Worm (Caenorhabditis elegans) whole organism, L1 larva: ENCODE measurements around the gene F35F10.6.

ENCODE experiments used
- C04F5.9 ChIP-seq: sonication (generic microtip); optimal IDR thresholded peaks from 2 replicates; lab custom pipeline; 2016; ENCODE audit warnings: missing genetic modification characterization, missing compliant biosample characterization
- C16A3.4 ChIP-seq: fragments of 150-350 bp; optimal IDR thresholded peaks from 2 replicates; lab custom pipeline; 2014; ENCODE audit warnings: missing biosample characterization, missing genetic modification characterization
- blmp-1 ChIP-seq: fragments of 150-350 bp; optimal IDR thresholded peaks from 2 replicates; lab custom pipeline; 2014; ENCODE audit warnings: missing biosample characterization, missing genetic modification characterization
- ceh-8 ChIP-seq: fragments of 200-800 bp; sonication (Bioruptor generic); optimal IDR thresholded peaks from 2 replicates; lab custom pipeline; 2018; ENCODE audit warnings: mild to moderate bottlenecking, missing genetic modification characterization, moderate library complexity, missing compliant biosample characterization
- ceh-88 ChIP-seq: fragments of 200-800 bp; sonication (Bioruptor generic); IDR thresholded peaks from 2 replicates; pipeline ENCODE4 v1.3.6; 2022; ENCODE audit warnings: missing genetic modification characterization, missing compliant biosample characterization
- ceh-90 ChIP-seq: sonication (generic microtip); optimal IDR thresholded peaks from 2 replicates; lab custom pipeline; 2016; ENCODE audit warnings: missing genetic modification characterization, missing compliant biosample characterization
- dpl-1 ChIP-seq, 3 experiments: fragments of 150-350 bp in 2 of 3; sonication (generic microtip) in 1 of 3; optimal IDR thresholded peaks; 2 replicates each; lab custom pipeline; 2014 to 2017; ENCODE audit warnings: missing biosample characterization in 3 of 3, missing genetic modification characterization in 3 of 3, missing genetic modification reagents in 3 of 3
- efl-1 ChIP-seq, 4 experiments: fragments of 150-350 bp; optimal IDR thresholded peaks in 3 of 4; peaks in 1 of 4; 1 replicate in 1 of 4; 2 replicates in 3 of 4; lab custom pipeline; 2014; ENCODE audit warnings: missing biosample characterization in 2 of 4, missing genetic modification characterization in 2 of 4, missing genetic modification reagents in 2 of 4
- efl-3 ChIP-seq: fragments of 200-800 bp; sonication (Bioruptor generic); optimal IDR thresholded peaks from 2 replicates; lab custom pipeline; 2018; ENCODE audit warnings: mild to moderate bottlenecking, missing genetic modification characterization, missing compliant biosample characterization
- egl-13 ChIP-seq: sonication (generic microtip); optimal IDR thresholded peaks from 2 replicates; lab custom pipeline; 2016; ENCODE audit warnings: missing genotype, missing genetic modification reagents, missing genetic modification characterization, missing compliant biosample characterization
- ets-5 ChIP-seq: fragments of 200-800 bp; sonication (Bioruptor generic); IDR thresholded peaks from 2 replicates; pipeline ENCODE4 v1.3.6; 2022; ENCODE audit warnings: missing genetic modification characterization, missing compliant biosample characterization
- fkh-10 ChIP-seq: sonication (generic microtip); optimal IDR thresholded peaks from 2 replicates; lab custom pipeline; 2017; ENCODE audit warnings: missing biosample characterization, missing genetic modification reagents, missing genetic modification characterization
- fkh-4 ChIP-seq: sonication (generic microtip); optimal IDR thresholded peaks from 2 replicates; lab custom pipeline; 2016; ENCODE audit warnings: missing compliant biosample characterization, missing genetic modification characterization, borderline replicate concordance
- fkh-8 ChIP-seq: sonication (generic microtip); optimal IDR thresholded peaks from 2 replicates; lab custom pipeline; 2016; ENCODE audit warnings: mild to moderate bottlenecking, missing genetic modification characterization, missing compliant biosample characterization
- grh-1 ChIP-seq: fragments of 200-800 bp; sonication (Bioruptor generic); IDR thresholded peaks from 2 replicates; pipeline ENCODE4 v1.3.6; 2022; ENCODE audit warnings: missing genetic modification reagents, missing genetic modification characterization, missing compliant biosample characterization
- hpl-2 ChIP-seq: fragments of 150-350 bp; optimal IDR thresholded peaks from 2 replicates; lab custom pipeline; 2014; ENCODE audit warnings: missing biosample characterization, missing genetic modification reagents, missing genetic modification characterization
- irx-1 ChIP-seq: sonication (generic microtip); optimal IDR thresholded peaks from 2 replicates; lab custom pipeline; 2016; ENCODE audit warnings: missing genetic modification characterization, missing compliant biosample characterization
- isw-1 ChIP-seq: fragments of 200-800 bp; sonication (Bioruptor generic); IDR thresholded peaks from 2 replicates; pipeline ENCODE4 v1.3.6; 2022; ENCODE audit warnings: missing genetic modification characterization, missing compliant biosample characterization
- lin-14 ChIP-seq: fragments of 200-800 bp; sonication (Bioruptor generic); optimal IDR thresholded peaks from 2 replicates; lab custom pipeline; 2018; ENCODE audit warnings: mild to moderate bottlenecking, missing genetic modification characterization, moderate library complexity, missing compliant biosample characterization
- lin-15B ChIP-seq: fragments of 150-350 bp; sonication (generic microtip); optimal IDR thresholded peaks from 3 replicates; lab custom pipeline; 2014; ENCODE audit warnings: missing biosample characterization, missing genetic modification characterization
- lin-39 ChIP-seq: fragments of 150-350 bp; optimal IDR thresholded peaks from 2 replicates; lab custom pipeline; 2014; ENCODE audit warnings: missing biosample characterization, missing genetic modification reagents, missing genetic modification characterization
- lir-3 ChIP-seq: sonication (generic microtip); optimal IDR thresholded peaks from 2 replicates; lab custom pipeline; 2016; ENCODE audit warnings: mild to moderate bottlenecking, missing genetic modification characterization, moderate library complexity, missing compliant biosample characterization; ENCODE audit not compliant: poor library complexity
- mdl-1 ChIP-seq, 2 experiments: fragments of 150-350 bp; optimal IDR thresholded peaks; 2 replicates each; lab custom pipeline; 2014 to 2017; ENCODE audit warnings: missing biosample characterization in 2 of 2, missing genetic modification characterization in 2 of 2, inconsistent platforms in 1 of 2
- mef-2 ChIP-seq: fragments of 150-350 bp; optimal IDR thresholded peaks from 2 replicates; lab custom pipeline; 2014; ENCODE audit warnings: missing biosample characterization, missing genetic modification characterization
- mep-1 ChIP-seq: fragments of 150-350 bp; optimal IDR thresholded peaks from 2 replicates; lab custom pipeline; 2014; ENCODE audit warnings: missing biosample characterization, missing genetic modification characterization
- nhr-12 ChIP-seq: sonication (generic microtip); optimal IDR thresholded peaks from 2 replicates; lab custom pipeline; 2017; ENCODE audit warnings: missing biosample characterization, missing genetic modification characterization
- nhr-19 ChIP-seq: fragments of 200-800 bp; sonication (Bioruptor generic); conservative IDR thresholded peaks from 2 replicates; pipeline ENCODE4 v1.3.6; 2022; ENCODE audit warnings: missing genetic modification characterization, missing compliant biosample characterization
- nhr-20 ChIP-seq: sonication (generic microtip); optimal IDR thresholded peaks from 2 replicates; lab custom pipeline; 2016; ENCODE audit warnings: mild to moderate bottlenecking, missing genetic modification characterization, missing compliant biosample characterization
- nhr-47 ChIP-seq: sonication (generic microtip); optimal IDR thresholded peaks from 2 replicates; lab custom pipeline; 2016; ENCODE audit warnings: mild to moderate bottlenecking, missing genetic modification characterization, moderate library complexity, missing compliant biosample characterization
- nhr-71 ChIP-seq: sonication (generic microtip); optimal IDR thresholded peaks from 2 replicates; lab custom pipeline; 2016; ENCODE audit warnings: mild to moderate bottlenecking, missing genetic modification characterization, moderate library complexity, missing compliant biosample characterization
- nhr-77 ChIP-seq: fragments of 150-350 bp; optimal IDR thresholded peaks from 2 replicates; lab custom pipeline; 2014; ENCODE audit warnings: missing biosample characterization, missing genetic modification characterization
- nhr-84 ChIP-seq: sonication (generic microtip); optimal IDR thresholded peaks from 2 replicates; lab custom pipeline; 2017; ENCODE audit warnings: missing biosample characterization, missing genetic modification characterization
- nhr-85 ChIP-seq: sonication (generic microtip); peaks from one replicate; lab custom pipeline; 2016; ENCODE audit warnings: missing genetic modification characterization, inconsistent platforms, missing compliant biosample characterization
- nhr-90 ChIP-seq: sonication (generic microtip); optimal IDR thresholded peaks from 2 replicates; lab custom pipeline; 2016; ENCODE audit warnings: mild to moderate bottlenecking, missing genetic modification characterization, missing compliant biosample characterization; ENCODE audit not compliant: poor library complexity
- pag-3 ChIP-seq: sonication (generic microtip); optimal IDR thresholded peaks from 2 replicates; lab custom pipeline; 2017; ENCODE audit warnings: missing genetic modification characterization, mild to moderate bottlenecking, missing compliant biosample characterization, antibody characterized with exemption, borderline replicate concordance; ENCODE audit not compliant: insufficient read depth
- pax-3 ChIP-seq: fragments of 200-800 bp; sonication (Bioruptor generic); optimal IDR thresholded peaks from 2 replicates; lab custom pipeline; 2018; ENCODE audit warnings: mild to moderate bottlenecking, missing genetic modification characterization, moderate library complexity, missing compliant biosample characterization
- pqm-1 ChIP-seq: sonication (generic microtip); optimal IDR thresholded peaks from 3 replicates; lab custom pipeline; 2017; ENCODE audit warnings: missing biosample characterization, missing genetic modification characterization
- snpc-4 ChIP-seq: fragments of 150-350 bp; optimal IDR thresholded peaks from 2 replicates; lab custom pipeline; 2014; ENCODE audit warnings: missing biosample characterization, missing genetic modification characterization
- snu-23 ChIP-seq: sonication (generic microtip); optimal IDR thresholded peaks from 2 replicates; lab custom pipeline; 2016; ENCODE audit warnings: missing genetic modification characterization, missing compliant biosample characterization
- sox-4 ChIP-seq: sonication (generic microtip); optimal IDR thresholded peaks from 2 replicates; lab custom pipeline; 2016; ENCODE audit warnings: missing genetic modification characterization, missing compliant biosample characterization
- swsn-7 ChIP-seq: sonication (generic microtip); optimal IDR thresholded peaks from 2 replicates; lab custom pipeline; 2016; ENCODE audit warnings: missing genetic modification characterization, missing compliant biosample characterization
- tbx-2 ChIP-seq: sonication (generic microtip); optimal IDR thresholded peaks from 2 replicates; lab custom pipeline; 2016; ENCODE audit warnings: missing genetic modification characterization, missing compliant biosample characterization
- tlp-1 ChIP-seq: fragments of 150-350 bp; optimal IDR thresholded peaks from 2 replicates; lab custom pipeline; 2014; ENCODE audit warnings: missing biosample characterization, missing genetic modification characterization
- unc-130 ChIP-seq: fragments of 150-350 bp; optimal IDR thresholded peaks from 2 replicates; lab custom pipeline; 2017; ENCODE audit warnings: missing biosample characterization, missing genetic modification characterization, inconsistent platforms
- unc-30 ChIP-seq: sonication (generic microtip); optimal IDR thresholded peaks from 2 replicates; lab custom pipeline; 2017; ENCODE audit warnings: missing biosample characterization, missing genetic modification characterization
- unc-86 ChIP-seq: sonication (generic microtip); optimal IDR thresholded peaks from 2 replicates; lab custom pipeline; 2016; ENCODE audit warnings: missing genetic modification characterization, missing compliant biosample characterization
- xbp-1 ChIP-seq: sonication (generic microtip); optimal IDR thresholded peaks from 2 replicates; lab custom pipeline; 2016; ENCODE audit warnings: missing genetic modification characterization, missing compliant biosample characterization
- zag-1 ChIP-seq: fragments of 150-350 bp; optimal IDR thresholded peaks from 2 replicates; lab custom pipeline; 2014; ENCODE audit warnings: missing biosample characterization, missing genetic modification characterization

The F35F10.6 gene

ce11 chrV:3315308-3315707 lies 26.1 kb upstream of the F35F10.6 start, which contains the start of gene arrd-19 (continued):
- TF ChIP-seq unc-30 (tag; lab: Kevin White, UChicago) (no peak), lin-39 (tag; lab: Kevin White, UChicago) (no peak), nhr-90 (peak; percentile 34), unc-86 (peak; percentile 39), irx-1 (tag; lab: Kevin White, UChicago) (peak; percentile 58), blmp-1 (peak; percentile 74), efl-1 (optimal IDR thresholded peaks at IDR 0.05; lab: Kevin White, UChicago) (peak; percentile 74 to 75), efl-1 (GFP tag; optimal IDR thresholded peaks at IDR 0.05 in 1 of 2; lab: Kevin White, UChicago) (peak; percentile 51 to 95), hpl-2 (GFP tag; lab: Kevin White, UChicago) (no peak), lin-14 (GFP tag; lab: Kevin White, UChicago) (peak; percentile 98), nhr-85 (peak; percentile 97), unc-130 (tag; lab: Kevin White, UChicago) (peak; percentile 63), efl-3 (no peak), nhr-47 (tag; lab: Kevin White, UChicago) (peak; percentile 69), lin-15B (tag; lab: Kevin White, UChicago) (peak; percentile 21), mep-1 (tag; lab: Kevin White, UChicago) (peak; percentile 88), pag-3 (peak; percentile 67), zag-1 (tag; lab: Kevin White, UChicago) (no peak), tbx-2 (peak; percentile 73), ets-5 (GFP tag; lab: Robert Waterston, UW) (no peak), nhr-84 (tag; lab: Kevin White, UChicago) (no peak), nhr-20 (tag; lab: Kevin White, UChicago) (peak; percentile 84), mdl-1 (tag; optimal IDR thresholded peaks at IDR 0.05; lab: Kevin White, UChicago) (peak in 1 of 2 experiments; percentile 71), fkh-4 (tag; lab: Kevin White, UChicago) (no peak), snu-23 (GFP tag; lab: Kevin White, UChicago) (peak; percentile 82), nhr-71 (tag; lab: Kevin White, UChicago) (peak; percentile 88), mef-2 (no peak), swsn-7 (peak; percentile 77), tlp-1 (no peak), isw-1 (GFP tag; lab: Robert Waterston, UW) (peak; percentile 38; the same call in 1 of the 2 replicates), fkh-8 (tag; lab: Kevin White, UChicago) (peak; percentile 66), dpl-1 (GFP tag; optimal IDR thresholded peaks at IDR 0.05; lab: Kevin White, UChicago) (peak; percentile 46 to 76 (median 63)), pax-3 (no peak), nhr-12 (tag; lab: Kevin White, UChicago) (no peak), fkh-10 (no peak), nhr-19 (GFP tag; lab: Robert Waterston, UW) (peak; percentile 77), xbp-1 (tag; lab: Kevin White, UChicago) (peak; percentile 56), pqm-1 (tag; lab: Kevin White, UChicago) (no peak), snpc-4 (tag; lab: Kevin White, UChicago) (peak; percentile 54), C16A3.4 (tag; lab: Kevin White, UChicago) (peak; percentile 49), C04F5.9 (tag; lab: Kevin White, UChicago) (no peak), egl-13 (tag; lab: Kevin White, UChicago) (peak; percentile 19), nhr-77 (tag; lab: Kevin White, UChicago) (peak; percentile 72), ceh-90 (no peak), sox-4 (no peak), ceh-8 (no peak), lir-3 (tag; lab: Kevin White, UChicago) (no peak), grh-1 (peak; percentile 72), ceh-88 (GFP tag; lab: Robert Waterston, UW) (no peak)
